Worm (Caenorhabditis elegans): ENCODE results near the gene chil-24.

ce11 chrII:3105765-3106164 is 23.2 kb upstream of the chil-24 start, which contains the start of gene clec-122:
- no peak for TF ChIP-seq F13C5.2 (tag; optimal IDR thresholded peaks at IDR 0.05)
- TF ChIP-seq flt-1 (GFP tag; IDR thresholded peaks at IDR 0.05), result no peak
- TF ChIP-seq ama-1 (optimal IDR thresholded peaks at IDR 0.05), result no peak
